Worm (Caenorhabditis elegans) whole organism, L3 larva: Measurements from ENCODE around the gene C08H9.16.

Source experiments
- aly-2 ChIP-seq: fragments of 150-350 bp; optimal IDR thresholded peaks from 2 replicates; lab custom pipeline; 2014; ENCODE audit warnings: missing biosample characterization, missing genetic modification characterization
- elt-2 ChIP-seq: sonication (generic microtip); optimal IDR thresholded peaks from 2 replicates; lab custom pipeline; 2016; ENCODE audit warnings: missing genetic modification reagents, mild to moderate bottlenecking, missing genetic modification characterization, missing compliant biosample characterization
- jun-1 ChIP-seq: fragments of 150-350 bp; optimal IDR thresholded peaks from 2 replicates; lab custom pipeline; 2014; ENCODE audit warnings: missing biosample characterization, missing genetic modification reagents, missing genetic modification characterization
- skn-1 ChIP-seq: fragments of 150-350 bp; optimal IDR thresholded peaks from 2 replicates; lab custom pipeline; 2014; ENCODE audit warnings: missing biosample characterization, missing genetic modification characterization
- unc-39 ChIP-seq: sonication (generic microtip); optimal IDR thresholded peaks from 4 replicates; lab custom pipeline; 2017; ENCODE audit warnings: missing biosample characterization, missing genetic modification characterization
- ztf-11 ChIP-seq: fragments of 150-350 bp; optimal IDR thresholded peaks from 2 replicates; lab custom pipeline; 2014; ENCODE audit warnings: missing biosample characterization, missing genetic modification characterization

- no peak for TF ChIP-seq ztf-11 (tag; lab: Kevin White, UChicago)
- TF ChIP-seq aly-2: no peak
- TF ChIP-seq elt-2 (tag; lab: Kevin White, UChicago): no peak
- TF ChIP-seq skn-1 (tag; lab: Kevin White, UChicago): no peak
- no peak for TF ChIP-seq unc-39 (tag; lab: Kevin White, UChicago)
- no peak for TF ChIP-seq jun-1 (tag; lab: Kevin White, UChicago)
These were observed 35.9 kb downstream of the C08H9.16 start for ce11 chrII:9928470-9928869.
